Worm (Caenorhabditis elegans): ENCODE data around the gene C06B3.7.

DNA sequence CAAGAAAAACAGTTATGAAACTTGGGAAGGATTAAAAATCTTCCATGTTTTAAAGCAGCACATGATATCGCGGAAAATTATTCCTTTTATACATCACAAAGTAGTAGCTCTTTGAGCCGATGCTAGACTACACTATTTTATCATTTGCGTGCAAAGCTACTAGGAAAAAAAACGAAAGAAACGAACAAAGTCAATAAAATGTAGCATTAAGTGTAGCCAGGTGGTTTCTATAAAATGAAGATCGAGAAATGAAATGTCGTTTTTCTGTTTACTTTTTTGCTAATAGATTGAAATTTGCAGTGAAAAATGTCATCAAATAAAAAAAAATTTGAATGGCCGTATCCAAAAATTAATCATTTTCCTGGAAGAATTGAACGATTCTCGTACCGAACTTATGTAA, 36.6 kb upstream of the C06B3.7 start, which contains the start of gene cpt-5:
- TF ChIP-seq ama-1 (optimal IDR thresholded peaks at IDR 0.05) (no peak), scrt-1 (GFP tag; IDR thresholded peaks at IDR 0.05) (no peak), sea-1 (GFP tag; conservative IDR thresholded peaks at IDR 0.05) (no peak), tbx-11 (GFP tag; IDR thresholded peaks at IDR 0.05) (no peak), ceh-36 (tag; optimal IDR thresholded peaks at IDR 0.05) (no peak), ceh-13 (GFP tag; optimal IDR thresholded peaks at IDR 0.05) (no peak), aly-1 (tag; optimal IDR thresholded peaks at IDR 0.05) (no peak), F13C5.2 (tag; optimal IDR thresholded peaks at IDR 0.05) (no peak), flt-1 (GFP tag; IDR thresholded peaks at IDR 0.05) (no peak)

Data from whole organism, early embryonic.